Fruit fly (Drosophila melanogaster) whole organism, embryonic: ENCODE results near the gene CG5390.
A peak's percentile ranks its signal among the peaks of the same experiment; 100 is the strongest.

Source experiments
- CG10366 ChIP-seq: fragments of 200-800 bp; sonication (Bioruptor generic); IDR thresholded peaks from 2 replicates; pipeline ENCODE4 v1.3.6; 2022; ENCODE audit warnings: missing biosample characterization, missing genetic modification characterization
- CG10565 ChIP-seq: fragments of 200-800 bp; sonication (Bioruptor generic); optimal IDR thresholded peaks from 3 replicates; lab custom pipeline; 2016; ENCODE audit warnings: missing biosample characterization, mild to moderate bottlenecking, missing genetic modification characterization
- CG1233 ChIP-seq: fragments of 200-800 bp; sonication (Bioruptor generic); optimal IDR thresholded peaks from 4 replicates; lab custom pipeline; 2018; ENCODE audit warnings: missing biosample characterization, mild to moderate bottlenecking, missing genetic modification characterization
- CG12744 ChIP-seq: fragments of 200-800 bp; sonication (Bioruptor generic); optimal IDR thresholded peaks from 2 replicates; lab custom pipeline; 2016; ENCODE audit warnings: missing biosample characterization, missing genetic modification characterization
- CG13123 ChIP-seq: fragments of 200-800 bp; sonication (Bioruptor generic); optimal IDR thresholded peaks from 2 replicates; lab custom pipeline; 2016; ENCODE audit warnings: missing biosample characterization, missing genetic modification characterization
- CG14441 ChIP-seq: fragments of 200-800 bp; sonication (Bioruptor generic); IDR thresholded peaks from 2 replicates; pipeline ENCODE4 v1.3.6; 2022; ENCODE audit warnings: missing biosample characterization, missing genetic modification characterization
- CG1603 ChIP-seq: fragments of 200-800 bp; sonication (Bioruptor generic); optimal IDR thresholded peaks from 2 replicates; lab custom pipeline; 2019; ENCODE audit warnings: missing biosample characterization, mild to moderate bottlenecking, missing genetic modification characterization, moderate library complexity
- CG16863 ChIP-seq: fragments of 200-800 bp; sonication (Bioruptor generic); optimal IDR thresholded peaks from 3 replicates; lab custom pipeline; 2016; ENCODE audit warnings: missing biosample characterization, missing genetic modification characterization
- CG17361 ChIP-seq: fragments of 200-800 bp; sonication (Bioruptor generic); IDR thresholded peaks from 3 replicates; pipeline ENCODE4 v1.3.6; 2022; ENCODE audit warnings: missing biosample characterization, missing genetic modification characterization
- CG17829 ChIP-seq: fragments of 200-800 bp; optimal IDR thresholded peaks from 2 replicates; lab custom pipeline; 2019; ENCODE audit warnings: missing biosample characterization, mild to moderate bottlenecking, missing genetic modification characterization, moderate library complexity
- CG18619 ChIP-seq: fragments of 200-800 bp; sonication (Bioruptor generic); optimal IDR thresholded peaks from 3 replicates; lab custom pipeline; 2017; ENCODE audit warnings: missing biosample characterization, mild to moderate bottlenecking, missing genetic modification characterization
- CG2120 ChIP-seq: fragments of 200-800 bp; sonication (Bioruptor generic); optimal IDR thresholded peaks from 3 replicates; lab custom pipeline; 2016; ENCODE audit warnings: missing biosample characterization, missing genetic modification characterization
- CG2875 ChIP-seq: fragments of 200-800 bp; sonication (Bioruptor generic); optimal IDR thresholded peaks from 2 replicates; lab custom pipeline; 2017; ENCODE audit warnings: missing biosample characterization, mild to moderate bottlenecking, missing genetic modification characterization, missing genetic modification reagents
- CG3281 ChIP-seq: fragments of 200-800 bp; sonication (Bioruptor generic); optimal IDR thresholded peaks from 3 replicates; lab custom pipeline; 2017; ENCODE audit warnings: missing biosample characterization, mild to moderate bottlenecking, missing genetic modification characterization
- CG3726 ChIP-seq: fragments of 200-800 bp; sonication (Bioruptor generic); IDR thresholded peaks from 3 replicates; pipeline ENCODE4, ENCODE4 v1.3.6; 2022; ENCODE audit warnings: missing biosample characterization, missing genetic modification characterization
- CG4617 ChIP-seq: fragments of 200-800 bp; sonication (Bioruptor generic); optimal IDR thresholded peaks from 3 replicates; lab custom pipeline; 2016; ENCODE audit warnings: missing biosample characterization, missing genetic modification characterization, borderline replicate concordance
- CG6813 ChIP-seq: fragments of 200-800 bp; sonication (Bioruptor generic); optimal IDR thresholded peaks from 2 replicates; lab custom pipeline; 2017; ENCODE audit warnings: missing biosample characterization, missing genetic modification characterization, mild to moderate bottlenecking, moderate library complexity, missing genetic modification reagents
- CG8359 ChIP-seq: fragments of 200-800 bp; sonication (Bioruptor generic); optimal IDR thresholded peaks from 2 replicates; lab custom pipeline; 2017; ENCODE audit warnings: missing biosample characterization, mild to moderate bottlenecking, missing genetic modification characterization, borderline replicate concordance
- Dbx ChIP-seq: fragments of 200-800 bp; sonication (Bioruptor generic); IDR thresholded peaks from 3 replicates; pipeline ENCODE4 v1.3.6; 2022; ENCODE audit warnings: missing biosample characterization, missing genetic modification characterization
- Dfd ChIP-seq, 2 experiments: fragments of >200 bp; optimal IDR thresholded peaks; 2 replicates each; lab custom pipeline; 2017; ENCODE audit warnings: missing biosample characterization in 2 of 2, missing genetic modification characterization in 2 of 2
- Fer3 ChIP-seq: fragments of 200-800 bp; sonication (Bioruptor generic); optimal IDR thresholded peaks from 2 replicates; lab custom pipeline; 2018; ENCODE audit warnings: missing biosample characterization, mild to moderate bottlenecking, missing genetic modification characterization, moderate library complexity
- HLHmδ ChIP-seq: fragments of 200-800 bp; sonication (Bioruptor generic); optimal IDR thresholded peaks from 2 replicates; lab custom pipeline; 2018; ENCODE audit warnings: missing biosample characterization, mild to moderate bottlenecking, missing genetic modification characterization, moderate library complexity
- Hr78 ChIP-seq, 2 experiments: fragments of 200-800 bp in 1 of 2; fragments of >200 bp in 1 of 2; sonication (Bioruptor generic) in 1 of 2; optimal IDR thresholded peaks; 2 replicates each; lab custom pipeline; 2017 to 2019; ENCODE audit warnings: missing biosample characterization in 2 of 2, missing genetic modification characterization in 2 of 2, mild to moderate bottlenecking in 1 of 2, moderate library complexity in 1 of 2
- Meics ChIP-seq: fragments of 200-800 bp; sonication (Bioruptor generic); optimal IDR thresholded peaks from 2 replicates; lab custom pipeline; 2017; ENCODE audit warnings: missing biosample characterization, mild to moderate bottlenecking, missing genetic modification characterization
- Rx ChIP-seq: fragments of 200-800 bp; sonication (Bioruptor generic); IDR thresholded peaks from 2 replicates; pipeline ENCODE4 v1.3.6; 2022; ENCODE audit warnings: missing biosample characterization, missing genetic modification characterization
- Sin3A ChIP-seq: fragments of >200 bp; optimal IDR thresholded peaks from 2 replicates; lab custom pipeline; 2018
- Vsx1 ChIP-seq: fragments of 200-800 bp; sonication (Bioruptor generic); optimal IDR thresholded peaks from 2 replicates; lab custom pipeline; 2017; ENCODE audit warnings: missing biosample characterization, mild to moderate bottlenecking, missing genetic modification characterization, missing genetic modification reagents
- Xbp1 ChIP-seq: fragments of 200-800 bp; sonication (Bioruptor generic); optimal IDR thresholded peaks from 3 replicates; lab custom pipeline; 2016; ENCODE audit warnings: missing biosample characterization, mild to moderate bottlenecking, missing genetic modification characterization
- cad ChIP-seq: fragments of >200 bp; optimal IDR thresholded peaks from 2 replicates; lab custom pipeline; 2017; ENCODE audit warnings: missing biosample characterization, missing genetic modification characterization
- corto ChIP-seq: fragments of 200-800 bp; sonication (Bioruptor generic); optimal IDR thresholded peaks from 2 replicates; lab custom pipeline; 2016; ENCODE audit warnings: missing biosample characterization, mild to moderate bottlenecking, missing genetic modification characterization, moderate library complexity
- dysf ChIP-seq: fragments of 200-800 bp; sonication (Bioruptor generic); IDR thresholded peaks from 3 replicates; pipeline ENCODE4 v1.3.6; 2022; ENCODE audit warnings: missing biosample characterization, missing genetic modification characterization
- fd102C ChIP-seq: fragments of 200-800 bp; sonication (Bioruptor generic); optimal IDR thresholded peaks from 2 replicates; lab custom pipeline; 2018; ENCODE audit warnings: missing biosample characterization, mild to moderate bottlenecking, missing genetic modification characterization, moderate library complexity
- fd64A ChIP-seq: fragments of 200-800 bp; sonication (Bioruptor generic); optimal IDR thresholded peaks from 3 replicates; lab custom pipeline; 2018; ENCODE audit warnings: missing biosample characterization, mild to moderate bottlenecking, missing genetic modification characterization
- gro ChIP-seq: fragments of 200-800 bp; sonication (Bioruptor generic); optimal IDR thresholded peaks from 2 replicates; lab custom pipeline; 2016; ENCODE audit warnings: missing biosample characterization, missing genetic modification characterization
- gsb ChIP-seq: fragments of 200-800 bp; sonication (Bioruptor generic); IDR thresholded peaks from 2 replicates; pipeline ENCODE4 v1.3.6; 2022; ENCODE audit warnings: missing biosample characterization, missing genetic modification characterization
- hbn ChIP-seq: fragments of 200-800 bp; sonication (Bioruptor generic); IDR thresholded peaks from 2 replicates; pipeline ENCODE4 v1.3.6; 2022; ENCODE audit warnings: missing biosample characterization, missing genetic modification characterization; ENCODE audit not compliant: partially characterized antibody
- hkb ChIP-seq, 2 experiments: fragments of 200-800 bp in 1 of 2; fragments of >200 bp in 1 of 2; sonication (Bioruptor generic) in 1 of 2; IDR thresholded peaks in 1 of 2; optimal IDR thresholded peaks in 1 of 2; 2 replicates each; pipeline versions ENCODE4 v1.3.6 to Lab custom; 2017 to 2022; ENCODE audit warnings: missing biosample characterization in 1 of 2, missing genetic modification characterization in 1 of 2
- insv ChIP-seq, 2 experiments: fragments of 200-800 bp; sonication (Bioruptor generic); optimal IDR thresholded peaks; 3 replicates each; lab custom pipeline; 2016 to 2018; ENCODE audit warnings: missing biosample characterization in 2 of 2, missing genetic modification characterization in 2 of 2
- lbe ChIP-seq: fragments of 200-800 bp; sonication (Bioruptor generic); optimal IDR thresholded peaks from 2 replicates; lab custom pipeline; 2016; ENCODE audit warnings: missing biosample characterization, mild to moderate bottlenecking, missing genetic modification characterization
- psq ChIP-seq: fragments of 200-800 bp; sonication (Bioruptor generic); optimal IDR thresholded peaks from 2 replicates; lab custom pipeline; 2017; ENCODE audit warnings: missing biosample characterization, missing genetic modification characterization
- sc ChIP-seq, 3 experiments: fragments of >200 bp in 2 of 3; fragments of 200-800 bp in 1 of 3; sonication (Bioruptor generic) in 1 of 3; optimal IDR thresholded peaks; 2 replicates in 2 of 3; 3 replicates in 1 of 3; lab custom pipeline; 2017; ENCODE audit warnings: mild to moderate bottlenecking in 1 of 3, missing biosample characterization in 1 of 3, missing genetic modification characterization in 1 of 3, missing genetic modification reagents in 1 of 3
- twi ChIP-seq: fragments of 200-800 bp; optimal IDR thresholded peaks from 2 replicates; lab custom pipeline; 2019; ENCODE audit warnings: missing biosample characterization, mild to moderate bottlenecking, missing genetic modification characterization, moderate library complexity
- unc-4 ChIP-seq: fragments of 200-800 bp; sonication (Bioruptor generic); IDR thresholded peaks from 2 replicates; pipeline ENCODE4 v1.3.6; 2022; ENCODE audit warnings: missing biosample characterization, missing genetic modification characterization; ENCODE audit not compliant: partially characterized antibody
- vfl ChIP-seq: fragments of 200-800 bp; sonication (Bioruptor generic); optimal IDR thresholded peaks from 2 replicates; lab custom pipeline; 2016; ENCODE audit warnings: missing biosample characterization, missing genetic modification characterization
- vvl ChIP-seq: fragments of 200-800 bp; sonication (Bioruptor generic); IDR thresholded peaks from 2 replicates; pipeline ENCODE4 v1.3.6; 2022; ENCODE audit warnings: missing biosample characterization, missing genetic modification characterization
- wdn ChIP-seq: fragments of 200-800 bp; sonication (Bioruptor generic); IDR thresholded peaks from 2 replicates; pipeline ENCODE4 v1.3.6; 2022; ENCODE audit warnings: missing biosample characterization, missing genetic modification characterization
- wek ChIP-seq: fragments of 200-800 bp; sonication (Bioruptor generic); optimal IDR thresholded peaks from 3 replicates; lab custom pipeline; 2018; ENCODE audit warnings: missing biosample characterization, mild to moderate bottlenecking, missing genetic modification characterization, moderate library complexity
- yki ChIP-seq: fragments of >200 bp; optimal IDR thresholded peaks from 3 replicates; lab custom pipeline; 2018
- zfh1 ChIP-seq: fragments of 200-800 bp; sonication (Bioruptor generic); IDR thresholded peaks from 3 replicates; pipeline ENCODE4 v1.3.6; 2022; ENCODE audit warnings: missing biosample characterization, missing genetic modification characterization

Gene CG5390

dm6 chr2L:10339212-10339721 is 32.9 kb upstream of the CG5390 start, which contains the start of gene SamDC (continued):
- no peak for TF ChIP-seq CG10565 (GFP tag; lab: Kevin White, UChicago)
- peak; percentile 4 for TF ChIP-seq CG17361 (GFP tag; lab: Robert Waterston, UW)
- no peak for TF ChIP-seq CG18619 (GFP tag; lab: Kevin White, UChicago)
- peak in 1 of 2 experiments; percentile 31 for TF ChIP-seq insv (GFP tag; optimal IDR thresholded peaks at IDR 0.05; lab: Kevin White, UChicago)
- TF ChIP-seq zfh1: peak; percentile 37; the same call in 1 of the 3 replicates
- TF ChIP-seq lbe (GFP tag; lab: Kevin White, UChicago): peak; percentile 13
- TF ChIP-seq HLHmδ (GFP tag; lab: Kevin White, UChicago): peak; percentile 46
- TF ChIP-seq Sin3A (lab: Kevin White, UChicago): peak; percentile 10
- peak; percentile 26 for TF ChIP-seq CG3281 (GFP tag; lab: Kevin White, UChicago)
- TF ChIP-seq vvl (GFP tag; lab: Robert Waterston, UW): peak; percentile 75
- TF ChIP-seq CG3726 (GFP tag; lab: Robert Waterston, UW): no peak
- TF ChIP-seq CG13123 (GFP tag; lab: Kevin White, UChicago): peak; percentile 12
- TF ChIP-seq gsb: no peak
- no peak for TF ChIP-seq fd64A (GFP tag; lab: Kevin White, UChicago)
- TF ChIP-seq unc-4 (GFP tag; lab: Robert Waterston, UW): peak; percentile 77
- peak; percentile 54 for TF ChIP-seq hbn (GFP tag; lab: Robert Waterston, UW)
- TF ChIP-seq vfl (GFP tag; lab: Kevin White, UChicago): no peak
- TF ChIP-seq yki (lab: Kevin White, UChicago): no peak
- TF ChIP-seq psq: peak; percentile 38
- TF ChIP-seq sc (optimal IDR thresholded peaks at IDR 0.05; lab: Kevin White, UChicago): no peak
- no peak for TF ChIP-seq sc (GFP tag; optimal IDR thresholded peaks at IDR 0.05; lab: Kevin White, UChicago)
- peak; percentile 19 for TF ChIP-seq corto
- peak; percentile 52 for TF ChIP-seq gro
- no peak for TF ChIP-seq CG2875 (GFP tag; lab: Kevin White, UChicago)
- peak; percentile 79 for TF ChIP-seq CG1603 (tag; lab: Kevin White, UChicago)
- no peak for TF ChIP-seq cad (GFP tag; lab: Kevin White, UChicago)
- peak; percentile 5; the same call in 1 of the 2 replicates for TF ChIP-seq CG14441
- peak; percentile 59; the same call in 1 of the 3 replicates for TF ChIP-seq dysf (GFP tag; lab: Robert Waterston, UW)
- TF ChIP-seq wek: peak; percentile 13
- TF ChIP-seq Xbp1 (GFP tag; lab: Kevin White, UChicago): peak; percentile 51
- peak in 1 of 2 experiments; percentile 77 for TF ChIP-seq Dfd (GFP tag; optimal IDR thresholded peaks at IDR 0.05; lab: Kevin White, UChicago)
- TF ChIP-seq CG2120 (GFP tag; lab: Kevin White, UChicago): peak; percentile 37
- TF ChIP-seq CG1233 (GFP tag; lab: Kevin White, UChicago): no peak
- TF ChIP-seq fd102C: no peak
- TF ChIP-seq Dbx (GFP tag; lab: Robert Waterston, UW): peak; percentile 73; the same call in 2 of the 3 replicates
- TF ChIP-seq twi (tag; lab: Kevin White, UChicago): peak; percentile 17
- TF ChIP-seq CG8359 (GFP tag; lab: Kevin White, UChicago): no peak
- TF ChIP-seq Rx: no peak
- TF ChIP-seq CG10366 (GFP tag; lab: Robert Waterston, UW): no peak; the same call in 1 of the 2 replicates
- no peak for TF ChIP-seq hkb (optimal IDR thresholded peaks at IDR 0.05; lab: Kevin White, UChicago)
- TF ChIP-seq hkb (GFP tag; IDR thresholded peaks at IDR 0.05; lab: Robert Waterston, UW): peak; percentile 53; the same call in 1 of the 2 replicates
- no peak for TF ChIP-seq wdn (GFP tag; lab: Robert Waterston, UW)
- no peak for TF ChIP-seq CG12744
- TF ChIP-seq Meics (GFP tag; lab: Kevin White, UChicago): peak; percentile 25
- TF ChIP-seq CG17829 (tag; lab: Kevin White, UChicago): peak; percentile 37
- TF ChIP-seq CG4617 (GFP tag; lab: Kevin White, UChicago): peak; percentile 42
- TF ChIP-seq Fer3 (tag; lab: Kevin White, UChicago): peak; percentile 34
- TF ChIP-seq CG6813 (GFP tag; lab: Kevin White, UChicago): peak; percentile 46
- no peak for TF ChIP-seq Vsx1 (GFP tag; lab: Kevin White, UChicago)
- TF ChIP-seq CG16863 (GFP tag; lab: Kevin White, UChicago): no peak
- peak in 1 of 2 experiments; percentile 67 for TF ChIP-seq Hr78 (GFP tag; optimal IDR thresholded peaks at IDR 0.05; lab: Kevin White, UChicago)
